Fruit fly (Drosophila melanogaster): ENCODE results near the gene Lint-O.

Gene Lint-O

DNA sequence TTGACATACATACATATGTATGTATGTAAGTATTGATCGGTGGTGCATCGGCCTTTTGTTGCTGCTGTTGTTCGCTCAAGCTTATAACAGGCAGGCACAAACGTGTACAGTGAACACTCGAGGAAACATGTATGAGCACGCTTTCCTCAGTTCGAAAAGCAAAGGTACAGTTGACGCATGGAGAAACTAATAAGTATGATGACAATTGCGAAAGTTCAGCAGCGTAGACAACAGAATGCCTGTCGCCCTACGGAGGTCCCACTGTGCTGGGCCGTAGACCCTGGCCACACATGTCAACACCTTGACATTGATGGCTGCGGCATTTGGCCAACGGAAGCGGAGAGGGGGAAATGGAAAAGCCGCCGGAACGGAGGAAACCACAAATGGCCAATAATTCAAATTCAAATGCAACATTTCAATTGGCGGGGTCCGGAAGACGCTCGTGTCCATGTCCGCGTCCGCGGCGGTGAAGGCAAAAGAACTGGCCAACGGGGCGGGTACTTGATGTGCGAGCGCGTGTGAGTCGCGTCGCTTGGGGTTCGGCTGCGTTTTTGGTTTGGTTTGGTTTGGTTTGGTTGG is 9.7 kb downstream of the Lint-O start, which contains the start of gene CG2681 (continued):
- no peak for TF ChIP-seq Six4 (GFP tag; optimal IDR thresholded peaks at IDR 0.05)
- no peak for TF ChIP-seq CG14710 (tag; optimal IDR thresholded peaks at IDR 0.05)
- no peak for TF ChIP-seq B-H2 (GFP tag; optimal IDR thresholded peaks at IDR 0.05)
- no peak for TF ChIP-seq Neu2 (GFP tag; optimal IDR thresholded peaks at IDR 0.05; ENCODE audit: borderline replicate concordance)
- TF ChIP-seq Lpt (GFP tag; optimal IDR thresholded peaks at IDR 0.05): no peak
- TF ChIP-seq CG12219 (GFP tag; optimal IDR thresholded peaks at IDR 0.05): peak; percentile 9
- TF ChIP-seq CG9727 (GFP tag; optimal IDR thresholded peaks at IDR 0.05): no peak
- peak; percentile 63 for TF ChIP-seq Ptx1 (GFP tag; IDR thresholded peaks at IDR 0.05)
- peak; percentile 62 for TF ChIP-seq CG32532 (GFP tag; IDR thresholded peaks at IDR 0.05)
- no peak for TF ChIP-seq prd (optimal IDR thresholded peaks at IDR 0.05)
- peak; percentile 73 for TF ChIP-seq prd (GFP tag; IDR thresholded peaks at IDR 0.05)
- TF ChIP-seq bigmax (GFP tag; optimal IDR thresholded peaks at IDR 0.05): no peak
- no peak for TF ChIP-seq CG7928 (GFP tag; optimal IDR thresholded peaks at IDR 0.05)
- TF ChIP-seq Pdp1 (GFP tag; optimal IDR thresholded peaks at IDR 0.05): peak; percentile 23 to 50
- peak; percentile 28 for TF ChIP-seq CG9437 (GFP tag; optimal IDR thresholded peaks at IDR 0.05)
- peak; percentile 17; the same call in 1 of the 2 replicates for TF ChIP-seq MBD-R2 (GFP tag; IDR thresholded peaks at IDR 0.05)
- no peak for TF ChIP-seq knrl (GFP tag; IDR thresholded peaks at IDR 0.05; ENCODE audit: partially characterized antibody)
- TF ChIP-seq fru (optimal IDR thresholded peaks at IDR 0.05): no peak
- no peak for TF ChIP-seq gro (GFP tag; optimal IDR thresholded peaks at IDR 0.05)
- no peak for TF ChIP-seq HHEX (GFP tag; optimal IDR thresholded peaks at IDR 0.05)
- peak; percentile 42; the same call in 1 of the 3 replicates for TF ChIP-seq jigr1 (GFP tag; IDR thresholded peaks at IDR 0.05)
- TF ChIP-seq her (GFP tag; optimal IDR thresholded peaks at IDR 0.05): peak; percentile 15
- no peak for TF ChIP-seq CG9876 (GFP tag; optimal IDR thresholded peaks at IDR 0.05)
- TF ChIP-seq cad (GFP tag; optimal IDR thresholded peaks at IDR 0.05): no peak
- no peak for TF ChIP-seq CG14965 (GFP tag; optimal IDR thresholded peaks at IDR 0.05; ENCODE audit: borderline replicate concordance)
- TF ChIP-seq CG2889 (GFP tag; IDR thresholded peaks at IDR 0.05): 0 out of 3 replicates have a peak, but pooled peaks have one; percentile 48
- peak; percentile 43 for TF ChIP-seq ttk (GFP tag; IDR thresholded peaks at IDR 0.05)
- peak; percentile 25 for TF ChIP-seq nmo (GFP tag; optimal IDR thresholded peaks at IDR 0.05)
- peak; percentile 66; the same call in 2 of the 3 replicates for TF ChIP-seq ken (GFP tag; IDR thresholded peaks at IDR 0.05)
- 0 out of 2 replicates have a peak, but pooled peaks have one; percentile 23 for TF ChIP-seq wdn (GFP tag; IDR thresholded peaks at IDR 0.05)
- TF ChIP-seq CG8924 (tag; optimal IDR thresholded peaks at IDR 0.05): no peak
- TF ChIP-seq CG13775 (GFP tag; optimal IDR thresholded peaks at IDR 0.05): no peak
- peak; percentile 48 for TF ChIP-seq sob (GFP tag; IDR thresholded peaks at IDR 0.05)
- TF ChIP-seq toy (GFP tag; IDR thresholded peaks at IDR 0.05): no peak
- no peak for TF ChIP-seq usp (GFP tag; optimal IDR thresholded peaks at IDR 0.05)
- TF ChIP-seq lab (GFP tag; optimal IDR thresholded peaks at IDR 0.05): no peak
- TF ChIP-seq slbo (GFP tag; IDR thresholded peaks at IDR 0.05): peak; percentile 84
- no peak for TF ChIP-seq CG30020 (tag; optimal IDR thresholded peaks at IDR 0.05)
- TF ChIP-seq Mes4 (GFP tag; optimal IDR thresholded peaks at IDR 0.05): no peak
- TF ChIP-seq sens (GFP tag): peak; percentile 72
- no peak; the same call in 2 of the 3 replicates for TF ChIP-seq Mrtf (GFP tag; IDR thresholded peaks at IDR 0.05)
- peak; percentile 58 for TF ChIP-seq CG15514 (GFP tag; optimal IDR thresholded peaks at IDR 0.05)
- no peak for TF ChIP-seq CG6765 (GFP tag; optimal IDR thresholded peaks at IDR 0.05)
- TF ChIP-seq trh (GFP tag; optimal IDR thresholded peaks at IDR 0.05): no peak
- peak; percentile 23; the same call in 1 of the 2 replicates for TF ChIP-seq CG32767 (GFP tag; IDR thresholded peaks at IDR 0.05)
- no peak for TF ChIP-seq trem (tag; optimal IDR thresholded peaks at IDR 0.05)
- TF ChIP-seq CG7372 (GFP tag; IDR thresholded peaks at IDR 0.05): peak; percentile 29; the same call in 1 of the 2 replicates
- peak; percentile 24 for TF ChIP-seq ftz-f1 (GFP tag; optimal IDR thresholded peaks at IDR 0.05)
- TF ChIP-seq Hsf (GFP tag; optimal IDR thresholded peaks at IDR 0.05): peak; percentile 27
- TF ChIP-seq CG14050 (GFP tag; IDR thresholded peaks at IDR 0.05): peak; percentile 27; the same call in 1 of the 3 replicates
- 0 out of 2 replicates have a peak, but pooled peaks have one; percentile 25 for TF ChIP-seq CG1024 (GFP tag; IDR thresholded peaks at IDR 0.05)
